Fruit fly (Drosophila melanogaster) whole organism, embryonic: ENCODE data around the gene Aatf.

ENCODE experiments used
- Ada2b ChIP-seq: fragments of 200-800 bp; sonication (Bioruptor generic); IDR thresholded peaks from 2 replicates; pipeline ENCODE4 v1.3.6; 2022; ENCODE audit warnings: missing biosample characterization, missing genetic modification characterization
- Bteb2 ChIP-seq: fragments of 200-800 bp; sonication (Bioruptor generic); optimal IDR thresholded peaks from 2 replicates; lab custom pipeline; 2016; ENCODE audit warnings: missing biosample characterization, missing genetic modification characterization
- CG10209 ChIP-seq: fragments of 200-800 bp; sonication (Bioruptor generic); optimal IDR thresholded peaks from 3 replicates; lab custom pipeline; 2017; ENCODE audit warnings: missing biosample characterization, mild to moderate bottlenecking, missing genetic modification characterization, missing genetic modification reagents
- CG11504 ChIP-seq: fragments of 200-800 bp; sonication (Bioruptor generic); optimal IDR thresholded peaks from 3 replicates; lab custom pipeline; 2019; ENCODE audit warnings: missing biosample characterization, mild to moderate bottlenecking, missing genetic modification characterization, moderate library complexity
- CG12104 ChIP-seq: fragments of 200-800 bp; sonication (Bioruptor generic); optimal IDR thresholded peaks from 3 replicates; lab custom pipeline; 2016; ENCODE audit warnings: missing biosample characterization, missing genetic modification characterization
- CG1832 ChIP-seq: fragments of 200-800 bp; sonication (Bioruptor generic); optimal IDR thresholded peaks from 2 replicates; lab custom pipeline; 2017; ENCODE audit warnings: missing biosample characterization, mild to moderate bottlenecking, missing genetic modification characterization, inconsistent platforms
- CG30020 ChIP-seq: fragments of 200-800 bp; optimal IDR thresholded peaks from 2 replicates; lab custom pipeline; 2019; ENCODE audit warnings: missing biosample characterization, mild to moderate bottlenecking, missing genetic modification characterization, moderate library complexity
- CG31224 ChIP-seq: fragments of 200-800 bp; sonication (Bioruptor generic); IDR thresholded peaks from 2 replicates; pipeline ENCODE4 v1.3.6; 2022; ENCODE audit warnings: missing biosample characterization, missing genetic modification characterization
- CG33213 ChIP-seq: fragments of 200-800 bp; sonication (Bioruptor generic); optimal IDR thresholded peaks from 3 replicates; lab custom pipeline; 2016; ENCODE audit warnings: missing biosample characterization, missing genetic modification characterization
- CG3847 ChIP-seq: fragments of 200-800 bp; sonication (Bioruptor generic); IDR thresholded peaks from 2 replicates; pipeline ENCODE4 v1.3.6; 2022; ENCODE audit warnings: missing biosample characterization, missing genetic modification characterization
- CG6654 ChIP-seq: fragments of 200-800 bp; sonication (Bioruptor generic); optimal IDR thresholded peaks from 2 replicates; lab custom pipeline; 2017; ENCODE audit warnings: missing biosample characterization, mild to moderate bottlenecking, missing genetic modification characterization
- CG7372 ChIP-seq: fragments of 200-800 bp; sonication (Bioruptor generic); IDR thresholded peaks from 2 replicates; pipeline ENCODE4 v1.3.6; 2022; ENCODE audit warnings: missing biosample characterization, missing genetic modification characterization
- CG7839 ChIP-seq: fragments of 200-800 bp; sonication (Bioruptor generic); optimal IDR thresholded peaks from 3 replicates; lab custom pipeline; 2018; ENCODE audit warnings: missing biosample characterization, mild to moderate bottlenecking, missing genetic modification characterization, moderate library complexity
- CG7987 ChIP-seq: fragments of 200-800 bp; sonication (Bioruptor generic); optimal IDR thresholded peaks from 2 replicates; lab custom pipeline; 2018; ENCODE audit warnings: missing biosample characterization, mild to moderate bottlenecking, missing genetic modification characterization, moderate library complexity
- Dek ChIP-seq: fragments of 200-800 bp; sonication (Bioruptor generic); optimal IDR thresholded peaks from 3 replicates; lab custom pipeline; 2019; ENCODE audit warnings: missing biosample characterization, mild to moderate bottlenecking, missing genetic modification characterization, moderate library complexity
- E2f1 ChIP-seq: fragments of 200-800 bp; sonication (Bioruptor generic); IDR thresholded peaks from 2 replicates; pipeline ENCODE4 v1.3.6; 2022; ENCODE audit warnings: missing biosample characterization, missing genetic modification characterization
- HmgD ChIP-seq: fragments of 200-800 bp; sonication (Bioruptor generic); optimal IDR thresholded peaks from 3 replicates; lab custom pipeline; 2016; ENCODE audit warnings: missing biosample characterization, missing genetic modification characterization
- Hmr ChIP-seq: fragments of 200-800 bp; sonication (Bioruptor generic); optimal IDR thresholded peaks from 3 replicates; lab custom pipeline; 2017; ENCODE audit warnings: mild to moderate bottlenecking, missing biosample characterization, missing genetic modification reagents, missing genetic modification characterization
- Hmx ChIP-seq: fragments of 200-800 bp; sonication (Bioruptor generic); optimal IDR thresholded peaks from 2 replicates; lab custom pipeline; 2016; ENCODE audit warnings: missing biosample characterization, missing genetic modification characterization
- MESR4 ChIP-seq: fragments of 200-800 bp; sonication (Bioruptor generic); optimal IDR thresholded peaks from 2 replicates; lab custom pipeline; 2018; ENCODE audit warnings: missing biosample characterization, mild to moderate bottlenecking, missing genetic modification characterization, moderate library complexity
- Mrtf ChIP-seq: fragments of 200-800 bp; sonication (Bioruptor generic); IDR thresholded peaks from 3 replicates; pipeline ENCODE4 v1.3.6; 2022; ENCODE audit warnings: missing biosample characterization, missing genetic modification characterization
- NC2α ChIP-seq: fragments of 200-800 bp; sonication (Bioruptor generic); optimal IDR thresholded peaks from 2 replicates; lab custom pipeline; 2016; ENCODE audit warnings: missing biosample characterization, missing genetic modification characterization
- Nf-YB ChIP-seq: fragments of 200-800 bp; sonication (Bioruptor generic); optimal IDR thresholded peaks from 3 replicates; lab custom pipeline; 2019; ENCODE audit warnings: missing biosample characterization, mild to moderate bottlenecking, missing genetic modification characterization, moderate library complexity
- PHDP ChIP-seq: fragments of 200-800 bp; sonication (Bioruptor generic); optimal IDR thresholded peaks from 3 replicates; lab custom pipeline; 2018; ENCODE audit warnings: missing biosample characterization, mild to moderate bottlenecking, missing genetic modification characterization, moderate library complexity
- Stat92E ChIP-seq, 3 experiments: fragments of >200 bp in 2 of 3; fragments of 200-800 bp in 1 of 3; sonication (Bioruptor generic) in 1 of 3; optimal IDR thresholded peaks; 2 replicates each; lab custom pipeline; 2017 to 2019; ENCODE audit warnings: missing biosample characterization in 3 of 3, missing genetic modification characterization in 3 of 3, mild to moderate bottlenecking in 1 of 3, moderate library complexity in 1 of 3
- TFAM ChIP-seq: fragments of 200-800 bp; sonication (Bioruptor generic); optimal IDR thresholded peaks from 2 replicates; lab custom pipeline; 2017; ENCODE audit warnings: missing biosample characterization, missing genetic modification characterization, inconsistent platforms
- bowl ChIP-seq: fragments of 200-800 bp; sonication (Bioruptor generic); IDR thresholded peaks from 2 replicates; pipeline ENCODE4 v1.3.6; 2022; ENCODE audit warnings: missing biosample characterization, missing genetic modification characterization
- cad ChIP-seq: fragments of >200 bp; optimal IDR thresholded peaks from 2 replicates; lab custom pipeline; 2017; ENCODE audit warnings: missing biosample characterization, missing genetic modification characterization
- ci ChIP-seq: fragments of 200-800 bp; sonication (Bioruptor generic); IDR thresholded peaks from 3 replicates; pipeline ENCODE4 v1.3.6; 2022; ENCODE audit warnings: missing biosample characterization, missing genetic modification characterization
- dpn ChIP-seq, 2 experiments: fragments of 200-800 bp; sonication (Bioruptor generic); optimal IDR thresholded peaks; 3 replicates each; lab custom pipeline; 2016; ENCODE audit warnings: missing biosample characterization in 2 of 2, missing genetic modification characterization in 2 of 2
- fd102C ChIP-seq: fragments of 200-800 bp; sonication (Bioruptor generic); optimal IDR thresholded peaks from 2 replicates; lab custom pipeline; 2018; ENCODE audit warnings: missing biosample characterization, mild to moderate bottlenecking, missing genetic modification characterization, moderate library complexity
- ftz-f1 ChIP-seq: fragments of 200-800 bp; sonication (Bioruptor generic); optimal IDR thresholded peaks from 2 replicates; lab custom pipeline; 2016; ENCODE audit warnings: missing biosample characterization, missing genetic modification characterization
- gsb-n ChIP-seq: fragments of 200-800 bp; sonication (Bioruptor generic); optimal IDR thresholded peaks from 3 replicates; lab custom pipeline; 2018; ENCODE audit warnings: missing biosample characterization, mild to moderate bottlenecking, missing genetic modification characterization
- h ChIP-seq: fragments of >200 bp; optimal IDR thresholded peaks from 2 replicates; lab custom pipeline; 2017
- her ChIP-seq: fragments of 200-800 bp; sonication (Bioruptor generic); optimal IDR thresholded peaks from 2 replicates; lab custom pipeline; 2016; ENCODE audit warnings: missing biosample characterization, missing genetic modification characterization
- hkb ChIP-seq, 2 experiments: fragments of 200-800 bp in 1 of 2; fragments of >200 bp in 1 of 2; sonication (Bioruptor generic) in 1 of 2; IDR thresholded peaks in 1 of 2; optimal IDR thresholded peaks in 1 of 2; 2 replicates each; pipeline versions ENCODE4 v1.3.6 to Lab custom; 2017 to 2022; ENCODE audit warnings: missing biosample characterization in 1 of 2, missing genetic modification characterization in 1 of 2
- insv ChIP-seq, 2 experiments: fragments of 200-800 bp; sonication (Bioruptor generic); optimal IDR thresholded peaks; 3 replicates each; lab custom pipeline; 2016 to 2018; ENCODE audit warnings: missing biosample characterization in 2 of 2, missing genetic modification characterization in 2 of 2
- jing ChIP-seq: fragments of 200-800 bp; sonication (Bioruptor generic); optimal IDR thresholded peaks from 2 replicates; lab custom pipeline; 2018; ENCODE audit warnings: missing biosample characterization, mild to moderate bottlenecking, missing genetic modification characterization
- knrl ChIP-seq: fragments of 200-800 bp; sonication (Bioruptor generic); IDR thresholded peaks from 3 replicates; pipeline ENCODE4 v1.3.6; 2022; ENCODE audit warnings: missing biosample characterization, missing genetic modification characterization; ENCODE audit not compliant: partially characterized antibody
- nerfin-2 ChIP-seq: fragments of 200-800 bp; sonication (Bioruptor generic); IDR thresholded peaks from 2 replicates; pipeline ENCODE4 v1.3.6; 2022; ENCODE audit warnings: missing biosample characterization, missing genetic modification characterization; ENCODE audit not compliant: partially characterized antibody
- nmo ChIP-seq: fragments of 200-800 bp; sonication (Bioruptor generic); optimal IDR thresholded peaks from 2 replicates; lab custom pipeline; 2018; ENCODE audit warnings: missing biosample characterization, mild to moderate bottlenecking, missing genetic modification characterization, moderate library complexity
- pho ChIP-seq: fragments of 200-800 bp; sonication (Bioruptor generic); optimal IDR thresholded peaks from 2 replicates; lab custom pipeline; 2016; ENCODE audit warnings: missing biosample characterization, missing genetic modification characterization
- pzg ChIP-seq: fragments of 200-800 bp; sonication (Bioruptor generic); optimal IDR thresholded peaks from 3 replicates; lab custom pipeline; 2018; ENCODE audit warnings: missing biosample characterization, mild to moderate bottlenecking, missing genetic modification characterization, moderate library complexity
- sc ChIP-seq, 3 experiments: fragments of >200 bp in 2 of 3; fragments of 200-800 bp in 1 of 3; sonication (Bioruptor generic) in 1 of 3; optimal IDR thresholded peaks; 2 replicates in 2 of 3; 3 replicates in 1 of 3; lab custom pipeline; 2017; ENCODE audit warnings: mild to moderate bottlenecking in 1 of 3, missing biosample characterization in 1 of 3, missing genetic modification characterization in 1 of 3, missing genetic modification reagents in 1 of 3
- sens-2 ChIP-seq: fragments of 200-800 bp; sonication (Bioruptor generic); IDR thresholded peaks from 2 replicates; pipeline ENCODE4 v1.3.6; 2022; ENCODE audit warnings: missing biosample characterization, missing genetic modification characterization
- shn ChIP-seq: fragments of 200-800 bp; sonication (Bioruptor generic); optimal IDR thresholded peaks from 3 replicates; lab custom pipeline; 2016; ENCODE audit warnings: missing biosample characterization, missing genetic modification characterization
- sqz ChIP-seq: fragments of 200-800 bp; sonication (Bioruptor generic); optimal IDR thresholded peaks from 3 replicates; lab custom pipeline; 2018; ENCODE audit warnings: missing biosample characterization, mild to moderate bottlenecking, missing genetic modification characterization
- toy ChIP-seq: fragments of 200-800 bp; sonication (Bioruptor generic); IDR thresholded peaks from 2 replicates; pipeline ENCODE4 v1.3.6; 2022; ENCODE audit warnings: missing biosample characterization, missing genetic modification characterization
- trem ChIP-seq: fragments of 200-800 bp; optimal IDR thresholded peaks from 3 replicates; lab custom pipeline; 2019; ENCODE audit warnings: missing biosample characterization, mild to moderate bottlenecking, missing genetic modification characterization, moderate library complexity
- unpg ChIP-seq: fragments of 200-800 bp; sonication (Bioruptor generic); optimal IDR thresholded peaks from 3 replicates; lab custom pipeline; 2018; ENCODE audit warnings: missing biosample characterization, mild to moderate bottlenecking, missing genetic modification characterization, moderate library complexity
- zfh2 ChIP-seq: fragments of 200-800 bp; sonication (Bioruptor generic); optimal IDR thresholded peaks from 2 replicates; lab custom pipeline; 2016; ENCODE audit warnings: missing biosample characterization, missing genetic modification characterization

Aatf gene

DNA sequence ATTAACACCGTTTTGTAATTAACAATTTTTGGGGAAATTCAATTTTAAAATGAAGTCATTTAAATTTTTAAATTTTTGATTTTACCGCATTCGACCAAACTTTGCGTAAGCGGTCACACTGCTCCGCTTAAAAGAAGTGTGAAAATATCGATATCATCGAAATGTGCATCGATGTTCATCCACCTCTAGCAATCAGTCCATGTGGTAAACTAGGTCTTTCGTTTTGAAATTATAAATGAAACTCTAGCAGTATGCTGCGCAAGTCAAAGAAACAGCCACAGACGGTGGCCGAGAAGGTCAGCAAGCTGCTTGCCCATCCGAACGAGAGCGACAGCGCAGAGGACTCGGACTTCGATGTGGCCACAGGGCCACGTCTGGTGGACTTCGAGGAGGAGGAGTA is at the start of gene Aatf:
Aatf (plus strand) TSS at position 166 of the 400 bp plus-strand sequence.
- no peak for TF ChIP-seq bowl
- no peak for TF ChIP-seq Hmr
- peak; percentile 58 for TF ChIP-seq trem (tag; lab: Kevin White, UChicago)
- no peak for TF ChIP-seq h (lab: Kevin White, UChicago)
- no peak for TF ChIP-seq hkb (optimal IDR thresholded peaks at IDR 0.05; lab: Kevin White, UChicago)
- TF ChIP-seq hkb (GFP tag; IDR thresholded peaks at IDR 0.05; lab: Robert Waterston, UW) = no peak
- TF ChIP-seq CG30020 (tag; lab: Kevin White, UChicago) = no peak
- TF ChIP-seq Dek (tag; lab: Kevin White, UChicago) = no peak
- no peak for TF ChIP-seq fd102C
- no peak for TF ChIP-seq CG11504 (tag; lab: Kevin White, UChicago)
- TF ChIP-seq nmo (GFP tag; lab: Kevin White, UChicago) = peak; percentile 42
- TF ChIP-seq Ada2b (GFP tag; lab: Robert Waterston, UW) = no peak
- no peak for TF ChIP-seq sens-2 (GFP tag; lab: Robert Waterston, UW)
- peak; percentile 88 for TF ChIP-seq pzg (GFP tag; lab: Kevin White, UChicago)
- TF ChIP-seq her (GFP tag; lab: Kevin White, UChicago) = peak; percentile 11
- TF ChIP-seq CG6654 (GFP tag; lab: Kevin White, UChicago) = no peak
- no peak for TF ChIP-seq CG7372 (GFP tag; lab: Robert Waterston, UW)
- no peak for TF ChIP-seq dpn (GFP tag; optimal IDR thresholded peaks at IDR 0.05; lab: Kevin White, UChicago)
- TF ChIP-seq pho (GFP tag; lab: Kevin White, UChicago) = no peak
- TF ChIP-seq MESR4 (GFP tag; lab: Kevin White, UChicago) = peak; percentile 92
- TF ChIP-seq Mrtf (GFP tag; lab: Robert Waterston, UW) = no peak
- TF ChIP-seq Hmx (GFP tag; lab: Kevin White, UChicago) = no peak
- no peak for TF ChIP-seq TFAM
- TF ChIP-seq CG31224 (GFP tag; lab: Robert Waterston, UW) = no peak
- no peak for TF ChIP-seq sqz (GFP tag; lab: Kevin White, UChicago)
- no peak for TF ChIP-seq zfh2 (GFP tag; lab: Kevin White, UChicago)
- no peak for TF ChIP-seq ci (GFP tag; lab: Robert Waterston, UW)
- TF ChIP-seq CG1832 (GFP tag; lab: Kevin White, UChicago) = no peak
- peak; percentile 65; the same call in 1 of the 2 replicates for TF ChIP-seq nerfin-2 (GFP tag; lab: Robert Waterston, UW)
- no peak for TF ChIP-seq cad (GFP tag; lab: Kevin White, UChicago)
- no peak for TF ChIP-seq sc (optimal IDR thresholded peaks at IDR 0.05; lab: Kevin White, UChicago)
- no peak for TF ChIP-seq sc (GFP tag; optimal IDR thresholded peaks at IDR 0.05; lab: Kevin White, UChicago)
- peak; percentile 28 for TF ChIP-seq CG33213 (GFP tag; lab: Kevin White, UChicago)
- no peak for TF ChIP-seq HmgD (GFP tag; lab: Kevin White, UChicago)
- TF ChIP-seq ftz-f1 (GFP tag; lab: Kevin White, UChicago) = no peak
- TF ChIP-seq insv (GFP tag; optimal IDR thresholded peaks at IDR 0.05; lab: Kevin White, UChicago) = no peak
- no peak for TF ChIP-seq shn (GFP tag; lab: Kevin White, UChicago)
- TF ChIP-seq jing = no peak
- peak; percentile 15 for TF ChIP-seq Bteb2
- TF ChIP-seq Nf-YB (GFP tag; lab: Kevin White, UChicago) = no peak
- no peak for TF ChIP-seq gsb-n (tag; lab: Kevin White, UChicago)
- no peak for TF ChIP-seq CG7987 (GFP tag; lab: Kevin White, UChicago)
- TF ChIP-seq Stat92E (GFP tag; optimal IDR thresholded peaks at IDR 0.05; lab: Kevin White, UChicago) = peak in 1 of 3 experiments; percentile 15
- no peak for TF ChIP-seq E2f1 (GFP tag; lab: Robert Waterston, UW)
- peak; percentile 36; the same call in 1 of the 2 replicates for TF ChIP-seq CG3847 (GFP tag; lab: Robert Waterston, UW)
- no peak for TF ChIP-seq CG7839
- no peak for TF ChIP-seq NC2α
- TF ChIP-seq unpg (GFP tag; lab: Kevin White, UChicago) = no peak
- TF ChIP-seq CG10209 (GFP tag; lab: Kevin White, UChicago) = no peak
- TF ChIP-seq toy (GFP tag; lab: Robert Waterston, UW) = no peak
- no peak for TF ChIP-seq PHDP (tag; lab: Kevin White, UChicago)
- TF ChIP-seq knrl (GFP tag; lab: Robert Waterston, UW) = peak; percentile 80
- TF ChIP-seq CG12104 (GFP tag; lab: Kevin White, UChicago) = no peak
